Worm (Caenorhabditis elegans) whole organism, young adult: ENCODE results near the gene sec-20.

Experiments used
- B0336.3 ChIP-seq: fragments of 200-800 bp; sonication (Bioruptor generic); IDR thresholded peaks from 2 replicates; pipeline ENCODE4 v1.3.6; 2022; ENCODE audit warnings: missing genetic modification characterization, missing compliant biosample characterization
- C17E4.6 ChIP-seq: fragments of 200-800 bp; sonication (Bioruptor generic); IDR thresholded peaks from 2 replicates; pipeline ENCODE4 v1.3.6; 2022; ENCODE audit warnings: missing genetic modification reagents, missing genetic modification characterization, missing compliant biosample characterization
- F22D6.2 ChIP-seq: sonication (generic microtip); optimal IDR thresholded peaks from 2 replicates; lab custom pipeline; 2016; ENCODE audit warnings: mild to moderate bottlenecking, missing genetic modification characterization, missing compliant biosample characterization
- F49E8.2 ChIP-seq: sonication (generic microtip); optimal IDR thresholded peaks from 3 replicates; lab custom pipeline; 2017; ENCODE audit warnings: missing genetic modification characterization, mild to moderate bottlenecking, missing compliant biosample characterization, antibody characterized with exemption, moderate library complexity; ENCODE audit not compliant: insufficient read depth
- F55B11.4 ChIP-seq: sonication (generic microtip); optimal IDR thresholded peaks from 2 replicates; lab custom pipeline; 2016; ENCODE audit warnings: missing compliant biosample characterization, missing genetic modification characterization, borderline replicate concordance; ENCODE audit not compliant: insufficient read depth
- F57A8.1 ChIP-seq: fragments of 200-800 bp; sonication (Bioruptor generic); optimal IDR thresholded peaks from 2 replicates; lab custom pipeline; 2018; ENCODE audit warnings: mild to moderate bottlenecking, missing genetic modification characterization, moderate library complexity, missing compliant biosample characterization
- F57C9.4 ChIP-seq: sonication (generic microtip); optimal IDR thresholded peaks from 2 replicates; lab custom pipeline; 2017; ENCODE audit warnings: mild to moderate bottlenecking, missing genetic modification characterization, missing compliant biosample characterization
- K11D2.4 ChIP-seq: fragments of 200-800 bp; sonication (Bioruptor generic); IDR thresholded peaks from 2 replicates; pipeline ENCODE4 v1.3.6; 2022; ENCODE audit warnings: missing genetic modification reagents, missing genetic modification characterization, missing compliant biosample characterization
- K12H6.12 ChIP-seq: fragments of 200-800 bp; sonication (Bioruptor generic); optimal IDR thresholded peaks from 2 replicates; lab custom pipeline; 2018; ENCODE audit warnings: mild to moderate bottlenecking, missing genetic modification characterization, missing compliant biosample characterization
- T26A5.8 ChIP-seq: sonication (generic microtip); optimal IDR thresholded peaks from 2 replicates; lab custom pipeline; 2016; ENCODE audit warnings: missing genetic modification characterization, missing compliant biosample characterization
- ZK185.1 ChIP-seq: sonication (generic microtip); optimal IDR thresholded peaks from 2 replicates; lab custom pipeline; 2016; ENCODE audit warnings: mild to moderate bottlenecking, missing genetic modification characterization, missing compliant biosample characterization; ENCODE audit not compliant: poor library complexity, severe bottlenecking
- aptf-3 ChIP-seq: fragments of 200-800 bp; sonication (Bioruptor generic); IDR thresholded peaks from 2 replicates; pipeline ENCODE4 v1.3.6; 2022; ENCODE audit warnings: missing genetic modification characterization, missing compliant biosample characterization
- atf-7 ChIP-seq: sonication (generic microtip); optimal IDR thresholded peaks from 2 replicates; lab custom pipeline; 2017; ENCODE audit warnings: mild to moderate bottlenecking, missing genetic modification characterization, missing compliant biosample characterization
- attf-5 ChIP-seq: fragments of 200-800 bp; sonication (Bioruptor generic); optimal IDR thresholded peaks from 2 replicates; lab custom pipeline; 2018; ENCODE audit warnings: mild to moderate bottlenecking, missing genetic modification characterization, missing compliant biosample characterization
- attf-6 ChIP-seq: fragments of 200-800 bp; sonication (Bioruptor generic); IDR thresholded peaks from 2 replicates; pipeline ENCODE4 v1.3.6; 2022; ENCODE audit warnings: missing genetic modification reagents, missing genetic modification characterization, missing compliant biosample characterization
- cebp-2 ChIP-seq: fragments of 200-800 bp; sonication (Bioruptor generic); IDR thresholded peaks from 2 replicates; pipeline ENCODE4 v1.3.6; 2022; ENCODE audit warnings: missing genetic modification characterization, missing compliant biosample characterization
- ceh-40 ChIP-seq: fragments of 200-800 bp; sonication (Bioruptor generic); IDR thresholded peaks from 2 replicates; pipeline ENCODE4 v1.3.6; 2022; ENCODE audit warnings: missing genetic modification characterization, missing compliant biosample characterization
- die-1 ChIP-seq: sonication (generic microtip); optimal IDR thresholded peaks from 2 replicates; lab custom pipeline; 2016; ENCODE audit warnings: missing genotype, mild to moderate bottlenecking, missing genetic modification characterization, missing compliant biosample characterization
- efl-1 ChIP-seq: fragments of 150-350 bp; optimal IDR thresholded peaks from 2 replicates; lab custom pipeline; 2014; ENCODE audit warnings: missing biosample characterization, missing genetic modification reagents, missing genetic modification characterization
- egrh-3 ChIP-seq: fragments of 200-800 bp; sonication (Bioruptor generic); IDR thresholded peaks from 2 replicates; pipeline ENCODE4 v1.3.6; 2022; ENCODE audit warnings: missing genetic modification reagents, missing genetic modification characterization, missing compliant biosample characterization
- gei-17 ChIP-seq: fragments of 200-800 bp; sonication (Bioruptor generic); optimal IDR thresholded peaks from 2 replicates; lab custom pipeline; 2018; ENCODE audit warnings: mild to moderate bottlenecking, missing genetic modification characterization, missing compliant biosample characterization
- hlh-12 ChIP-seq: sonication (generic microtip); optimal IDR thresholded peaks from 2 replicates; lab custom pipeline; 2016; ENCODE audit warnings: missing genetic modification characterization, missing compliant biosample characterization
- hmg-20 ChIP-seq: fragments of 200-800 bp; sonication (Bioruptor generic); IDR thresholded peaks from 2 replicates; pipeline ENCODE4 v1.3.6; 2022; ENCODE audit warnings: missing genetic modification reagents, missing genetic modification characterization, missing compliant biosample characterization
- hrde-1 ChIP-seq: sonication (generic microtip); optimal IDR thresholded peaks from 2 replicates; lab custom pipeline; 2016; ENCODE audit warnings: missing genetic modification characterization, mild to moderate bottlenecking, missing compliant biosample characterization, moderate library complexity, missing genotype, missing genetic modification reagents, borderline replicate concordance
- hsf-1 ChIP-seq: fragments of 200-800 bp; sonication (Bioruptor generic); IDR thresholded peaks from 2 replicates; pipeline ENCODE4 v1.3.6; 2022; ENCODE audit warnings: missing genetic modification reagents, missing genetic modification characterization, missing compliant biosample characterization
- lsl-1 ChIP-seq: fragments of 200-800 bp; sonication (Bioruptor generic); optimal IDR thresholded peaks from 2 replicates; lab custom pipeline; 2018; ENCODE audit warnings: mild to moderate bottlenecking, missing genetic modification characterization, moderate library complexity, missing compliant biosample characterization
- lsy-27 ChIP-seq: sonication (generic microtip); optimal IDR thresholded peaks from 2 replicates; lab custom pipeline; 2017; ENCODE audit warnings: missing genetic modification characterization, mild to moderate bottlenecking, missing compliant biosample characterization, antibody characterized with exemption, missing genotype, borderline replicate concordance; ENCODE audit not compliant: insufficient read depth
- mcd-1 ChIP-seq: fragments of 200-800 bp; sonication (Bioruptor generic); IDR thresholded peaks from 2 replicates; pipeline ENCODE4 v1.3.6; 2022; ENCODE audit warnings: missing genetic modification reagents, missing genetic modification characterization, missing compliant biosample characterization
- mes-4 ChIP-seq: sonication (generic microtip); optimal IDR thresholded peaks from 2 replicates; lab custom pipeline; 2016; ENCODE audit warnings: missing genotype, missing genetic modification characterization, missing compliant biosample characterization
- nfya-1 ChIP-seq: sonication (generic microtip); optimal IDR thresholded peaks from 2 replicates; lab custom pipeline; 2017; ENCODE audit warnings: antibody characterized with exemption, missing compliant biosample characterization, missing genetic modification characterization, borderline replicate concordance; ENCODE audit not compliant: insufficient read depth
- nhr-120 ChIP-seq: fragments of 200-800 bp; sonication (Bioruptor generic); IDR thresholded peaks from 2 replicates; pipeline ENCODE4 v1.3.6; 2022; ENCODE audit warnings: missing genetic modification characterization, missing compliant biosample characterization
- nhr-80 ChIP-seq: sonication (generic microtip); optimal IDR thresholded peaks from 2 replicates; lab custom pipeline; 2016; ENCODE audit warnings: missing genetic modification characterization, missing compliant biosample characterization
- pha-4 ChIP-seq: fragments of 150-350 bp; sonication (generic microtip); optimal IDR thresholded peaks from 2 replicates; lab custom pipeline; 2014; ENCODE audit warnings: missing biosample characterization, missing genetic modification reagents, missing genetic modification characterization
- rcor-1 ChIP-seq: fragments of 200-800 bp; sonication (Bioruptor generic); IDR thresholded peaks from 2 replicates; pipeline ENCODE4 v1.3.6; 2022; ENCODE audit warnings: missing genetic modification reagents, missing genetic modification characterization, missing compliant biosample characterization
- snpc-1.3 ChIP-seq: sonication (generic microtip); optimal IDR thresholded peaks from 2 replicates; lab custom pipeline; 2017; ENCODE audit warnings: missing genetic modification characterization, mild to moderate bottlenecking, missing compliant biosample characterization, antibody characterized with exemption, moderate library complexity, missing genotype, missing genetic modification reagents; ENCODE audit not compliant: insufficient read depth
- unc-62 ChIP-seq: fragments of 150-350 bp; optimal IDR thresholded peaks from 2 replicates; lab custom pipeline; 2014; ENCODE audit warnings: missing biosample characterization, missing genetic modification reagents, missing genetic modification characterization
- zfh-2 ChIP-seq: fragments of 200-800 bp; sonication (Bioruptor generic); conservative IDR thresholded peaks from 2 replicates; pipeline ENCODE4 v1.3.6; 2022; ENCODE audit warnings: missing genetic modification reagents, missing genetic modification characterization, missing compliant biosample characterization
- zim-3 ChIP-seq: sonication (generic microtip); optimal IDR thresholded peaks from 2 replicates; lab custom pipeline; 2017; ENCODE audit warnings: mild to moderate bottlenecking, missing genetic modification characterization, moderate library complexity, missing compliant biosample characterization
- ztf-25 ChIP-seq: fragments of 200-800 bp; sonication (Bioruptor generic); IDR thresholded peaks from 2 replicates; pipeline ENCODE4 v1.3.6; 2022; ENCODE audit warnings: missing genetic modification reagents, missing genetic modification characterization, missing compliant biosample characterization

sec-20 gene

DNA sequence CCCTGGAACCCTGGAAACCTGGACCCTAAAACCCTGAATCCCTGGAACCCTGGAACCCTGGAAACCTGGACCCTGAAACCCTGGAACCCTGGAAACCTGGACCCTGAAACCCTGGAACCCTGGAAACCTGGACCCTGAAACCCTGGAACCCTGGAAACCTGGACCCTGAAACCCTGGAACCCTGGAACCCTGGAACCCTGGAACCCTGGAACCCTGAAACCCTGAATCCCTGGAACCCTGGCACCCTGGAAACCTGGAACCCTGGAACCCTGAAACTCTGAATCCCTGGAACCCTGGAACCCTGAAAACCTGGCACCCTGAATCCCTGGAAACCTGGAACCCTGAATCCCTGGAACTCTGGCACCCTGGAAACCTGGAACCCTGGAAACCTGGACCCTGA is 23.5 kb upstream of the sec-20 start:
- TF ChIP-seq egrh-3 (GFP tag; lab: Robert Waterston, UW) (peak; percentile 85), zfh-2 (GFP tag; lab: Robert Waterston, UW) (peak; percentile 82)
- TF ChIP-seq, all 124 proteins: peak for 2; not testable (repeated sequence) for 122

DNA sequence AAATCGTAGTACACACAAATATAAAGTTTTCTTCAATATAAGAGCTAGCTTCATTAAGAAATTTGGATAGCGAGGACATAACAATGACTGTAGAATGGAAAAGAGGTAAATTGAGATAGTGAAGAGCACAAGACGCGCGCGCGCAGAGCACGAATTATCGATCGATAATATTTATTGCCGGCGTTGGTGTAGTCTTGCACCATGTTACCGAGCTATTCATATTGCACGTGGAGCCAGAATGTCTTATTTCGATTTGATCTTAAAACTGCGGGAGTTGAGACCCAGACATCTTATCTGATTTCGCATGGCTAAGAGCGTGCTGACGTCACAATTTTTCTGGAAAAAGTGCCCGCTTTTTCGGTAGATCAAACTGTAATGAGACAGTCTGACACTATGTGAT is 22.4 kb upstream of the sec-20 start, which contains the start of gene F40G9.18:
Gene F40G9.18, minus strand, starts transcription at position 101 of the 400 bp plus-strand sequence.
- TF ChIP-seq cebp-2 (GFP tag; lab: Robert Waterston, UW): no peak
- TF ChIP-seq B0336.3 (GFP tag; lab: Robert Waterston, UW): no peak
- no peak for TF ChIP-seq snpc-1.3
- no peak for TF ChIP-seq nhr-120 (GFP tag; lab: Robert Waterston, UW)
- no peak for TF ChIP-seq hmg-20 (GFP tag; lab: Robert Waterston, UW)
- TF ChIP-seq K12H6.12 (tag; lab: Kevin White, UChicago): no peak
- TF ChIP-seq atf-7 (tag; lab: Kevin White, UChicago): no peak
- TF ChIP-seq F55B11.4: no peak

DNA sequence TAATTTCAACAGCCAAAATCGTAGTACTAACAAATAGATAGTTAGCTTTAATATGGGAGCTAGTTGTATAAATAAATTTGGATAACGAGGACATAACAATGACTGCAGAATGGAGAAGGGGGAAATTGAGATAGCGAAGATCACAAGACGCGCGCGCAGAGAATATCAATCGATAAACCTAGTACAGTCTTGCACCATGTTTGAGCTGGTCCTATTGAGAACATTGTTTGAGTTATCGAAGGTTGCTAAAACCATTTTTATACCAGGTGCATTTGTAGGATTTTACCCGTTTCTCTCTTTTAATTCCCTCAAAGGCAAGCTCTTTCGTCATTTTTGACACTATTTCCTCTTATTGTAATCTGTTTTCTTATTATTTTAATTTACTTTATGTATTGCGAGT is 20.3 kb upstream of the sec-20 start, which contains the start of the genes F40G9.9 and F40G9.12:
Gene F40G9.9, minus strand, starts transcription at position 101 of the 400 bp plus-strand sequence.
Gene F40G9.12, plus strand, starts transcription at position 231 of the 400 bp plus-strand sequence.
- TF ChIP-seq lsl-1 (no peak), T26A5.8 (tag; lab: Kevin White, UChicago) (no peak), F57C9.4 (tag; lab: Kevin White, UChicago) (no peak), aptf-3 (GFP tag; lab: Robert Waterston, UW) (no peak), efl-1 (GFP tag; lab: Kevin White, UChicago) (no peak), K11D2.4 (GFP tag; lab: Robert Waterston, UW) (no peak), ZK185.1 (no peak), F49E8.2 (no peak), K12H6.12 (tag; lab: Kevin White, UChicago) (no peak), ztf-25 (no peak), mes-4 (tag; lab: Kevin White, UChicago) (no peak), F57A8.1 (GFP tag; lab: Kevin White, UChicago) (no peak), F55B11.4 (no peak), lsy-27 (tag; lab: Kevin White, UChicago) (no peak), pha-4 (no peak), unc-62 (no peak), rcor-1 (GFP tag; lab: Robert Waterston, UW) (no peak), zim-3 (tag; lab: Kevin White, UChicago) (no peak), nhr-80 (no peak), hlh-12 (tag; lab: Kevin White, UChicago) (no peak)

DNA sequence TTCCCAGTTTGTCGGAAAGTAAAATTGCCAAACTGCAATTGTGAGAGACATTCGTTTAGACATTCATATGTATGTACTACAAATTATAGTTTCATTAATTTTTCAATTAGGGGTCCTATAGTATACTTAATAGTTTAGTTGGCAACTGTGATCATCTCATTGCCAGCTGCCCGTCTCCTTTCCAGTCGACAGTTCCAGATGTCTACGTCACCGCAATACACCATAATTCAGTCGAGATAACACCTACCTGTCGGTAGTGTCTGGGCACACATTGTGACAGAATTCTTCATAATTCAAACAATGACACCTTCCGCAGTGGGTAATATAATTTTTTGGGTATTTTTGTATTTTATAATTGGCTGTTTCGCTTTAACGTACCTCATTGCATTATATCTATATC is 18.4 kb upstream of the sec-20 start, which contains the start of gene F40G9.19:
Gene F40G9.19, plus strand, starts transcription at position 301 of the 400 bp plus-strand sequence.
- TF ChIP-seq F22D6.2 (tag; lab: Kevin White, UChicago) (no peak), attf-6 (GFP tag; lab: Robert Waterston, UW) (no peak), hsf-1 (GFP tag; lab: Robert Waterston, UW) (no peak), ceh-40 (GFP tag; lab: Robert Waterston, UW) (no peak), gei-17 (GFP tag; lab: Kevin White, UChicago) (no peak), C17E4.6 (GFP tag; lab: Robert Waterston, UW) (no peak), attf-5 (GFP tag; lab: Kevin White, UChicago) (no peak), F49E8.2 (no peak), die-1 (tag; lab: Kevin White, UChicago) (no peak), hrde-1 (no peak), nfya-1 (no peak), mcd-1 (GFP tag; lab: Robert Waterston, UW) (no peak)
